Worm (Caenorhabditis elegans): Measurements from ENCODE around the gene R04A9.6.

ce11 chrX:394709-395108 is 2.6 kb upstream of the R04A9.6 start, which contains the start of gene R04A9.7:
- TF ChIP-seq ets-4 (tag; optimal IDR thresholded peaks at IDR 0.05) (no peak), ceh-45 (GFP tag; IDR thresholded peaks at IDR 0.05) (no peak), pqm-1 (tag; optimal IDR thresholded peaks at IDR 0.05) (no peak), nhr-11 (tag; optimal IDR thresholded peaks at IDR 0.05) (no peak), pha-4 (tag; optimal IDR thresholded peaks at IDR 0.05) (no peak)
